Fruit fly (Drosophila melanogaster) whole organism, embryonic: ENCODE results near the gene CG31638.

Experiments
- Abd-B ChIP-seq: fragments of 200-800 bp; sonication (Bioruptor generic); optimal IDR thresholded peaks from 2 replicates; lab custom pipeline; 2018; ENCODE audit warnings: missing biosample characterization, mild to moderate bottlenecking, missing genetic modification characterization, moderate library complexity
- CG11085 ChIP-seq: fragments of 200-800 bp; sonication (Bioruptor generic); IDR thresholded peaks from 2 replicates; pipeline ENCODE4 v1.3.6; 2022; ENCODE audit warnings: missing biosample characterization, missing genetic modification characterization
- CG11560 ChIP-seq: fragments of 200-800 bp; sonication (Bioruptor generic); IDR thresholded peaks from 3 replicates; pipeline ENCODE4 v1.3.6; 2022; ENCODE audit warnings: missing biosample characterization, missing genetic modification characterization
- CG11695 ChIP-seq: fragments of 200-800 bp; sonication (Bioruptor generic); IDR thresholded peaks from 3 replicates; pipeline ENCODE4 v1.3.6; 2022; ENCODE audit warnings: missing biosample characterization, missing genetic modification characterization
- CG13123 ChIP-seq: fragments of 200-800 bp; sonication (Bioruptor generic); optimal IDR thresholded peaks from 2 replicates; lab custom pipeline; 2016; ENCODE audit warnings: missing biosample characterization, missing genetic modification characterization
- CG14014 ChIP-seq: fragments of 200-800 bp; sonication (Bioruptor generic); IDR thresholded peaks from 2 replicates; pipeline ENCODE4 v1.3.6; 2022; ENCODE audit warnings: missing biosample characterization, missing genetic modification characterization
- CG14050 ChIP-seq: fragments of 200-800 bp; sonication (Bioruptor generic); IDR thresholded peaks from 3 replicates; pipeline ENCODE4 v1.3.6; 2022; ENCODE audit warnings: missing biosample characterization, missing genetic modification characterization
- CG1529 ChIP-seq: fragments of 200-800 bp; sonication (Bioruptor generic); optimal IDR thresholded peaks from 3 replicates; lab custom pipeline; 2018; ENCODE audit warnings: missing biosample characterization, missing genetic modification characterization
- CG17568 ChIP-seq: fragments of 200-800 bp; sonication (Bioruptor generic); optimal IDR thresholded peaks from 2 replicates; lab custom pipeline; 2018; ENCODE audit warnings: missing biosample characterization, mild to moderate bottlenecking, missing genetic modification characterization, moderate library complexity
- CG31365 ChIP-seq: fragments of 200-800 bp; sonication (Bioruptor generic); optimal IDR thresholded peaks from 2 replicates; lab custom pipeline; 2018; ENCODE audit warnings: missing biosample characterization, mild to moderate bottlenecking, missing genetic modification characterization
- CG32532 ChIP-seq: fragments of 200-800 bp; sonication (Bioruptor generic); IDR thresholded peaks from 2 replicates; pipeline ENCODE4 v1.3.6; 2022; ENCODE audit warnings: missing biosample characterization, missing genetic modification characterization
- CG33213 ChIP-seq: fragments of 200-800 bp; sonication (Bioruptor generic); optimal IDR thresholded peaks from 3 replicates; lab custom pipeline; 2016; ENCODE audit warnings: missing biosample characterization, missing genetic modification characterization
- CG34224 ChIP-seq: fragments of 200-800 bp; sonication (Bioruptor generic); IDR thresholded peaks from 3 replicates; pipeline ENCODE4 v1.3.6; 2022; ENCODE audit warnings: missing biosample characterization, missing genetic modification characterization; ENCODE audit not compliant: partially characterized antibody
- CG43689 ChIP-seq: fragments of 200-800 bp; sonication (Bioruptor generic); IDR thresholded peaks from 2 replicates; pipeline ENCODE4 v1.3.6; 2022; ENCODE audit warnings: missing biosample characterization, missing genetic modification characterization
- CG6175 ChIP-seq: fragments of 200-800 bp; sonication (Bioruptor generic); IDR thresholded peaks from 3 replicates; pipeline ENCODE4 v1.3.6; 2022; ENCODE audit warnings: missing biosample characterization, missing genetic modification characterization
- CG8924 ChIP-seq: fragments of 200-800 bp; optimal IDR thresholded peaks from 3 replicates; lab custom pipeline; 2019; ENCODE audit warnings: missing biosample characterization, mild to moderate bottlenecking, missing genetic modification characterization, moderate library complexity
- CrebB ChIP-seq: fragments of 200-800 bp; sonication (Bioruptor generic); optimal IDR thresholded peaks from 3 replicates; lab custom pipeline; 2018; ENCODE audit warnings: missing biosample characterization, mild to moderate bottlenecking, missing genetic modification characterization
- Dip3 ChIP-seq: fragments of 200-800 bp; sonication (Bioruptor generic); optimal IDR thresholded peaks from 3 replicates; lab custom pipeline; 2016; ENCODE audit warnings: missing biosample characterization, missing genetic modification characterization
- Drgx ChIP-seq: fragments of 200-800 bp; sonication (Bioruptor generic); IDR thresholded peaks from 2 replicates; pipeline ENCODE4 v1.3.6; 2022; ENCODE audit warnings: missing biosample characterization, missing genetic modification characterization
- E2f1 ChIP-seq: fragments of 200-800 bp; sonication (Bioruptor generic); IDR thresholded peaks from 2 replicates; pipeline ENCODE4 v1.3.6; 2022; ENCODE audit warnings: missing biosample characterization, missing genetic modification characterization
- ERR ChIP-seq: fragments of 200-800 bp; sonication (Bioruptor generic); optimal IDR thresholded peaks from 2 replicates; lab custom pipeline; 2016; ENCODE audit warnings: missing biosample characterization, missing genetic modification characterization
- H2.0 ChIP-seq: fragments of 200-800 bp; sonication (Bioruptor generic); IDR thresholded peaks from 2 replicates; pipeline ENCODE4 v1.3.6; 2022; ENCODE audit warnings: missing biosample characterization, missing genetic modification characterization
- MBD-R2 ChIP-seq: fragments of 200-800 bp; sonication (Bioruptor generic); IDR thresholded peaks from 2 replicates; pipeline ENCODE4 v1.3.6; 2022; ENCODE audit warnings: missing biosample characterization, missing genetic modification characterization
- Mrtf ChIP-seq: fragments of 200-800 bp; sonication (Bioruptor generic); IDR thresholded peaks from 3 replicates; pipeline ENCODE4 v1.3.6; 2022; ENCODE audit warnings: missing biosample characterization, missing genetic modification characterization
- Ravus ChIP-seq: fragments of 200-800 bp; sonication (Bioruptor generic); IDR thresholded peaks from 2 replicates; pipeline ENCODE4 v1.3.6; 2022; ENCODE audit warnings: missing biosample characterization, missing genetic modification characterization
- Sin3A ChIP-seq: fragments of >200 bp; optimal IDR thresholded peaks from 2 replicates; lab custom pipeline; 2018
- Sry-δ ChIP-seq: fragments of 200-800 bp; sonication (Bioruptor generic); optimal IDR thresholded peaks from 2 replicates; lab custom pipeline; 2016; ENCODE audit warnings: missing biosample characterization, missing genetic modification characterization
- Stat92E ChIP-seq, 3 experiments: fragments of >200 bp in 2 of 3; fragments of 200-800 bp in 1 of 3; sonication (Bioruptor generic) in 1 of 3; optimal IDR thresholded peaks; 2 replicates each; lab custom pipeline; 2017 to 2019; ENCODE audit warnings: missing biosample characterization in 3 of 3, missing genetic modification characterization in 3 of 3, mild to moderate bottlenecking in 1 of 3, moderate library complexity in 1 of 3
- amos ChIP-seq: fragments of 200-800 bp; sonication (Bioruptor generic); IDR thresholded peaks from 2 replicates; pipeline ENCODE4 v1.3.6; 2022; ENCODE audit warnings: missing biosample characterization, missing genetic modification characterization; ENCODE audit not compliant: partially characterized antibody
- ash1 ChIP-seq: fragments of 200-800 bp; sonication (Bioruptor generic); optimal IDR thresholded peaks from 2 replicates; lab custom pipeline; 2018; ENCODE audit warnings: missing biosample characterization, mild to moderate bottlenecking, missing genetic modification characterization
- chinmo ChIP-seq: fragments of 200-800 bp; sonication (Bioruptor generic); IDR thresholded peaks from 4 replicates; pipeline ENCODE4 v1.3.6; 2022; ENCODE audit warnings: missing biosample characterization, missing genetic modification characterization; ENCODE audit not compliant: partially characterized antibody
- chm ChIP-seq: fragments of 200-800 bp; sonication (Bioruptor generic); IDR thresholded peaks from 2 replicates; pipeline ENCODE4 v1.3.6; 2022; ENCODE audit warnings: missing biosample characterization, missing genetic modification characterization
- da ChIP-seq: fragments of 200-800 bp; sonication (Bioruptor generic); optimal IDR thresholded peaks from 2 replicates; lab custom pipeline; 2016; ENCODE audit warnings: missing biosample characterization, missing genetic modification characterization
- danr ChIP-seq: fragments of 200-800 bp; sonication (Bioruptor generic); IDR thresholded peaks from 2 replicates; pipeline ENCODE4 v1.3.6; 2022; ENCODE audit warnings: missing biosample characterization, missing genetic modification characterization
- esg ChIP-seq: fragments of 200-800 bp; sonication (Bioruptor generic); conservative IDR thresholded peaks from 2 replicates; pipeline ENCODE4 v1.3.6; 2022; ENCODE audit warnings: missing biosample characterization, missing genetic modification characterization
- gce ChIP-seq: fragments of 200-800 bp; sonication (Bioruptor generic); IDR thresholded peaks from 3 replicates; pipeline ENCODE4 v1.3.6; 2022; ENCODE audit warnings: missing biosample characterization, missing genetic modification characterization
- h ChIP-seq: fragments of >200 bp; optimal IDR thresholded peaks from 2 replicates; lab custom pipeline; 2017
- ken ChIP-seq: fragments of 200-800 bp; sonication (Bioruptor generic); IDR thresholded peaks from 3 replicates; pipeline ENCODE4 v1.3.6; 2022; ENCODE audit warnings: missing biosample characterization, missing genetic modification characterization
- lab ChIP-seq: fragments of 200-800 bp; sonication (Bioruptor generic); optimal IDR thresholded peaks from 3 replicates; lab custom pipeline; 2017; ENCODE audit warnings: missing biosample characterization, missing genetic modification characterization, mild to moderate bottlenecking, moderate library complexity, missing genetic modification reagents
- lmd ChIP-seq: fragments of 200-800 bp; sonication (Bioruptor generic); IDR thresholded peaks from 2 replicates; pipeline ENCODE4 v1.3.6; 2022; ENCODE audit warnings: missing biosample characterization, missing genetic modification characterization
- mld ChIP-seq: fragments of 200-800 bp; sonication (Bioruptor generic); IDR thresholded peaks from 3 replicates; pipeline ENCODE4 v1.3.6; 2022; ENCODE audit warnings: missing biosample characterization, missing genetic modification characterization; ENCODE audit not compliant: partially characterized antibody
- peb ChIP-seq: fragments of 200-800 bp; sonication (Bioruptor generic); IDR thresholded peaks from 2 replicates; pipeline ENCODE4 v1.3.6; 2022; ENCODE audit warnings: missing biosample characterization, missing genetic modification characterization
- psq ChIP-seq: fragments of 200-800 bp; sonication (Bioruptor generic); optimal IDR thresholded peaks from 2 replicates; lab custom pipeline; 2017; ENCODE audit warnings: missing biosample characterization, missing genetic modification characterization
- run ChIP-seq: fragments of 200-800 bp; sonication (Bioruptor generic); optimal IDR thresholded peaks from 3 replicates; lab custom pipeline; 2018; ENCODE audit warnings: missing biosample characterization, mild to moderate bottlenecking, missing genetic modification characterization
- salm ChIP-seq: fragments of 200-800 bp; sonication (Bioruptor generic); optimal IDR thresholded peaks from 2 replicates; lab custom pipeline; 2018; ENCODE audit warnings: missing biosample characterization, mild to moderate bottlenecking, missing genetic modification characterization
- slou ChIP-seq: fragments of 200-800 bp; sonication (Bioruptor generic); optimal IDR thresholded peaks from 3 replicates; lab custom pipeline; 2016; ENCODE audit warnings: missing biosample characterization, missing genetic modification characterization
- stwl ChIP-seq: fragments of 200-800 bp; sonication (Bioruptor generic); optimal IDR thresholded peaks from 3 replicates; lab custom pipeline; 2018; ENCODE audit warnings: missing biosample characterization, mild to moderate bottlenecking, missing genetic modification characterization, moderate library complexity
- toy ChIP-seq: fragments of 200-800 bp; sonication (Bioruptor generic); IDR thresholded peaks from 2 replicates; pipeline ENCODE4 v1.3.6; 2022; ENCODE audit warnings: missing biosample characterization, missing genetic modification characterization
- wor ChIP-seq: fragments of 200-800 bp; sonication (Bioruptor generic); IDR thresholded peaks from 2 replicates; pipeline ENCODE4 v1.3.6; 2022; ENCODE audit warnings: missing biosample characterization, missing genetic modification characterization

CG31638 gene

DNA sequence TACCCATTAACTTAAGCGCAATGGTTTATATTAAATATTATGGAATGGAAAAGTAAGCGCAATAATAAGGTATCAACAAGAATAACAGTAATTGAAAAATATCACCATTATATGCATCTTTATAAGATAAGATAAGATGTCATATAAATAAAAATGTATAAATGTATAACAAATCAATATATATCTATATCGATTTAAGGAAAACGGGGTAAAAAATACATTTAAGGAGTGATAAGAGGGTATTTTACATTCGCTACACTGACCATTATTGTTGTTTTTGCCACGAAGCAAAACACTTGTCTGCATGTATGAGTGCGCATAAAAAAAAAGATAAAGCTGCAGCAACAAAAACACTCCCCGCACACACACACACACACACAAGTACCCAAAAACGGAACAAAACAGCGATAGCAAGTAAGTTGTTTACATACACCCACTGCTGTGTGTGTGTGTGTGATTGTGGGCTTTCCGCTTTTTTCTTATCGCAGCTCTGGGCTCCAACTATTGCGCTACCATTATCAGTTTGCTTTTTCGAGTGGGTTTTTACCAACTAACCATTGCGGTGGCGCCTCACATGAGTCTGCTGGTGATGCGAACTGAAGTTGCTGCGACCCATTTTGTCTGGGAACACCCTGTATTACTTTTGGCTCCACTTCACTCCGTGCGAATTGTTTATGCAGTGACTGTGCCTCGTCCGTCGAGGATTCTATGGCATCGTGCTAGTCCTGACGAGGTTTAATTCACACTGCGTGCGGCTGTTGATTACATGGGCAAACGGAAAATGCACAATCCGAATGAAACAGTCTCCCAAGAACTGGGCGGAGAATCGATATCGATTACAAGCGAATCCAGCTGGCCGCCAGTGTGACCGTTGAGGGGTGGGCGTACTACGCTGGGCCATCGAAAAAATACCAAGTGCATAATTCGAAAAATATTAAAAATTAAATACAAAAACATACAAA, 17.5 kb upstream of the CG31638 start, which contains the start of gene mmy (continued):
- TF ChIP-seq esg, result peak; percentile 52; the same call in 1 of the 2 replicates
- no peak for TF ChIP-seq CG14050 (GFP tag; lab: Robert Waterston, UW)
- no peak for TF ChIP-seq ken (GFP tag; lab: Robert Waterston, UW)
- TF ChIP-seq stwl (tag; lab: Kevin White, UChicago), result peak; percentile 67
- no peak for TF ChIP-seq CG11085 (GFP tag; lab: Robert Waterston, UW)
- no peak for TF ChIP-seq toy
- no peak; the same call in 2 of the 3 replicates for TF ChIP-seq CG34224 (GFP tag; lab: Robert Waterston, UW)
- TF ChIP-seq CG43689, result no peak
- TF ChIP-seq Mrtf (GFP tag; lab: Robert Waterston, UW), result no peak
- no peak for TF ChIP-seq Dip3 (GFP tag; lab: Kevin White, UChicago)
- TF ChIP-seq Drgx (GFP tag; lab: Robert Waterston, UW), result peak; percentile 71
- TF ChIP-seq slou (GFP tag; lab: Kevin White, UChicago), result no peak
- TF ChIP-seq run (tag; lab: Kevin White, UChicago), result peak; percentile 11
- TF ChIP-seq ash1, result no peak
- TF ChIP-seq CG14014 (GFP tag; lab: Robert Waterston, UW), result peak; percentile 30
- TF ChIP-seq E2f1 (GFP tag; lab: Robert Waterston, UW), result no peak; the same call in 1 of the 2 replicates
- TF ChIP-seq CG11695 (GFP tag; lab: Robert Waterston, UW), result peak; percentile 52; the same call in 2 of the 3 replicates
- peak; percentile 62 for TF ChIP-seq MBD-R2 (GFP tag; lab: Robert Waterston, UW)
- TF ChIP-seq Sin3A (lab: Kevin White, UChicago), result peak; percentile 40
- no peak for TF ChIP-seq mld (GFP tag; lab: Robert Waterston, UW)
- TF ChIP-seq CG6175 (GFP tag; lab: Robert Waterston, UW), result peak; percentile 92
- no peak; the same call in 1 of the 2 replicates for TF ChIP-seq H2.0 (GFP tag; lab: Robert Waterston, UW)
- 0 out of 2 replicates have a peak, but pooled peaks have one; percentile 28 for TF ChIP-seq peb (GFP tag; lab: Robert Waterston, UW)
- TF ChIP-seq Abd-B (GFP tag; lab: Kevin White, UChicago), result peak; percentile 33
- TF ChIP-seq CrebB, result peak; percentile 12
- TF ChIP-seq da (GFP tag; lab: Kevin White, UChicago), result no peak
- no peak for TF ChIP-seq CG31365 (tag; lab: Kevin White, UChicago)
- no peak for TF ChIP-seq gce (GFP tag; lab: Robert Waterston, UW)
- TF ChIP-seq CG13123, result no peak
- peak; percentile 50 for TF ChIP-seq ERR (GFP tag; lab: Kevin White, UChicago)
- TF ChIP-seq wor (GFP tag; lab: Robert Waterston, UW), result 0 out of 2 replicates have a peak, but pooled peaks have one; percentile 21
- TF ChIP-seq chinmo (GFP tag; lab: Robert Waterston, UW), result peak; percentile 92; the same call in 3 of the 4 replicates
- TF ChIP-seq h (lab: Kevin White, UChicago), result no peak
- peak; percentile 35 for TF ChIP-seq Sry-δ (GFP tag; lab: Kevin White, UChicago)
- TF ChIP-seq Ravus, result peak; percentile 26; the same call in 1 of the 2 replicates
- TF ChIP-seq CG33213 (GFP tag; lab: Kevin White, UChicago), result peak; percentile 53
- no peak for TF ChIP-seq CG11560 (tag; lab: Robert Waterston, UW)
- peak; percentile 62 for TF ChIP-seq CG8924 (tag; lab: Kevin White, UChicago)
- peak; percentile 49 for TF ChIP-seq lab (GFP tag; lab: Kevin White, UChicago)
- peak; percentile 13 for TF ChIP-seq salm
- peak; percentile 47 for TF ChIP-seq CG32532 (GFP tag; lab: Robert Waterston, UW)
- no peak for TF ChIP-seq danr (GFP tag; lab: Robert Waterston, UW)
- peak; percentile 49 for TF ChIP-seq lmd (GFP tag; lab: Robert Waterston, UW)
- peak; percentile 72 for TF ChIP-seq chm (GFP tag; lab: Robert Waterston, UW)
- TF ChIP-seq CG1529 (GFP tag; lab: Kevin White, UChicago), result peak; percentile 6
- TF ChIP-seq CG17568, result no peak
- TF ChIP-seq psq (GFP tag; lab: Kevin White, UChicago), result no peak
- peak in 1 of 3 experiments; percentile 32 for TF ChIP-seq Stat92E (GFP tag; optimal IDR thresholded peaks at IDR 0.05; lab: Kevin White, UChicago)
- peak; percentile 30; the same call in 1 of the 2 replicates for TF ChIP-seq amos (GFP tag; lab: Robert Waterston, UW)
